Fruit fly (Drosophila melanogaster) S2 (cell line): Measurements from ENCODE around the gene CG6843.

Source experiments
- CG8478 ChIP-seq: fragments of >200 bp; optimal IDR thresholded peaks from 2 replicates; lab custom pipeline; 2018
- CTCF ChIP-seq, 2 experiments: fragments of >200 bp; optimal IDR thresholded peaks; 2 replicates each; lab custom pipeline; 2018

DNA sequence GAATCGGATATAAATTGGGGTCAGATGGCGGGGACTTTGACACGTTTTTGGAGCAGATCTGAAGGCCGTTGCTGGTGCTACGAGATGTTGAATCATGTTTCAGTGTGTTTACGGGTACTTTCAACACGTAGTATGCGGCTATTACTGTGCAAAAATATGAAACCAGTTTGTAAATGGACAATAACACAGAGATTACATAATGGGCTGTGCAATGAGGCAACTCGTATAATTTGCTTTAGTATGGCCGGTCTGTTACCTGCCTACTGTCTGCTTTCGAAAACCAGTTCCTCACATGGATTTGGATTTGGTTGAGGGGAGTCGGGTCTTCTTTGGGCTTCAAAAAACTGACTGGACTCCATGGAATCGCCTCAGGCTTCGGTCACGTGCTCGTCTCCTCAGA, 51.0 kb downstream of the CG6843 start:
- TF ChIP-seq CG8478 (lab: Kevin White, UChicago) (no peak), CTCF (optimal IDR thresholded peaks at IDR 0.05; lab: Kevin White, UChicago) (no peak)
